Fruit fly (Drosophila melanogaster): ENCODE measurements around the gene BtbVII.

DNA sequence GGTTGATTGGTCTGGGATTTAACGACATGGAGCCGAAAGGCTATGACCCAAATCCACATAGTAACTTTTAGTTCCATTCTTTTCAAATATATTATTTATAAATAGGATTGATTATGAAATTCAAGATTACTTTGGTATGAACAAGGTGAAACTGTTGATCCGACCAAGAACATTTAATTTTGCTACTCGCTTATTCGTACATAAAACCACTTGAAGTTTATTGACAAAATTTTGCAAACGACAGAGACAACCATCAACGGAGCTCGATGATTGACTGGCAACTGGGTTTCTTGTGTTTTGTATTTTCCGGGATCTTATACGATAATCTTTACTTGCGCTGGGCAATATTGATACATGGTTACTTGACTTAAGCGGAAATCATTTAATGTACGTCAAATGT lies 34.1 kb upstream of the BtbVII start, which contains the start of gene CG45067:
- no peak for TF ChIP-seq CG8478 (optimal IDR thresholded peaks at IDR 0.05)
- TF ChIP-seq CTCF (optimal IDR thresholded peaks at IDR 0.05): no peak
